Worm (Caenorhabditis elegans): Measurements from ENCODE around the gene idpp-7.

DNA sequence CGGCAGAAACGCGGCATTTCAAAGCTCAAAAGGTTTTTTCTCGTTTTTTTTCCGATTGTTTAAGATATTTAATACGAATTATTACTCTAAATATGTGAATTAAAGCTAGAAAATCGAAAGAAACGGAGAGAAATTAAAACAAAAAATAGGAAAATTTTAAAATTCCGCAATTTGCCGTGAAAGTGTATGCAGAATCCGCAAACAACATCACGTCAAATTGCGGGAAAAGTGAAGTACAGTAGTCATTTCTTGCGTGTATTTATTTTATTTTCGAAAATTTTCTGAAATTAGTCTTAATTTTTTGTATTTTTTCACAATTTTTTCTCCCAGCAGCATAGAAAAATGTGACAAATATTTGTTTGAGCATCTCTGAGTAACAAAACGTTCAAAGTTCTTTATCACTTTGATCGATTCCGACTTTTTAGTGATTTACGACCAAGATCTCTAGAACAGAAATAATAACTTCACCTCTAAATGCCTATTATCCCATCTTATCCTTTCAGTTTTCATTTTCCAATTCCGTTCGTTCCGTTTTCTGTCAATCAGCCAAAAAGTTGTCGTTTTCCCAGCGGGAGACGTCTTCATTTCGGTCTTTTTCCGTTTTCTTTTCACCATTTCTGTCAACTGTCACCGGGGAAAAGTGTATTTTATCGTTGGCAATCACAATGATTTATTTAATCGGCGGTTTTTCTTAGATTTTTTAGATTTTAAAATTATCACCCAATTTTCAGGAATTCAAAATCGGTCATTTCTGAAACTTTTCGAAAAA, 34.8 kb upstream of the idpp-7 start:
- TF ChIP-seq unc-39 (tag; optimal IDR thresholded peaks at IDR 0.05): no peak
- no peak for TF ChIP-seq aly-2 (tag; optimal IDR thresholded peaks at IDR 0.05)
- no peak for TF ChIP-seq fkh-10 (GFP tag; optimal IDR thresholded peaks at IDR 0.05)
- TF ChIP-seq zag-1 (tag; optimal IDR thresholded peaks at IDR 0.05): no peak
- TF ChIP-seq mdl-1 (tag; optimal IDR thresholded peaks at IDR 0.05): no peak
- TF ChIP-seq pha-4 (tag; optimal IDR thresholded peaks at IDR 0.05): no peak
- no peak for TF ChIP-seq nhr-76 (tag; optimal IDR thresholded peaks at IDR 0.05)
- TF ChIP-seq ceh-16 (tag; optimal IDR thresholded peaks at IDR 0.05): no peak
- no peak for TF ChIP-seq fkh-2 (tag; optimal IDR thresholded peaks at IDR 0.05)
- TF ChIP-seq elt-1 (tag; optimal IDR thresholded peaks at IDR 0.05): no peak
- no peak for TF ChIP-seq ceh-9 (tag; optimal IDR thresholded peaks at IDR 0.05)

All from whole organism, L3 larva.